Worm (Caenorhabditis elegans) whole organism, young adult: ENCODE measurements around the gene set-24.
A peak's percentile ranks its signal among the peaks of the same experiment; 100 is the strongest.

ENCODE experiments used
- C06A6.2 ChIP-seq: fragments of 200-800 bp; sonication (Bioruptor generic); conservative IDR thresholded peaks from 2 replicates; pipeline ENCODE4 v1.3.6; 2022; ENCODE audit warnings: missing genetic modification characterization, missing compliant biosample characterization
- D2030.7 ChIP-seq: fragments of 200-800 bp; sonication (Bioruptor generic); IDR thresholded peaks from 2 replicates; pipeline ENCODE4 v1.3.6; 2022; ENCODE audit warnings: missing genetic modification reagents, missing genetic modification characterization, missing compliant biosample characterization
- F22D6.2 ChIP-seq: sonication (generic microtip); optimal IDR thresholded peaks from 2 replicates; lab custom pipeline; 2016; ENCODE audit warnings: mild to moderate bottlenecking, missing genetic modification characterization, missing compliant biosample characterization
- F33H1.4 ChIP-seq: fragments of 200-800 bp; sonication (Bioruptor generic); IDR thresholded peaks from 2 replicates; pipeline ENCODE4 v1.3.6; 2022; ENCODE audit warnings: missing genetic modification reagents, missing genetic modification characterization, missing compliant biosample characterization
- F37B4.10 ChIP-seq: fragments of 200-800 bp; sonication (Bioruptor generic); IDR thresholded peaks from 2 replicates; pipeline ENCODE4 v1.3.6; 2022; ENCODE audit warnings: missing genetic modification characterization, missing compliant biosample characterization
- F49E8.2 ChIP-seq: sonication (generic microtip); optimal IDR thresholded peaks from 3 replicates; lab custom pipeline; 2017; ENCODE audit warnings: missing genetic modification characterization, mild to moderate bottlenecking, missing compliant biosample characterization, antibody characterized with exemption, moderate library complexity; ENCODE audit not compliant: insufficient read depth
- K12H6.12 ChIP-seq: fragments of 200-800 bp; sonication (Bioruptor generic); optimal IDR thresholded peaks from 2 replicates; lab custom pipeline; 2018; ENCODE audit warnings: mild to moderate bottlenecking, missing genetic modification characterization, missing compliant biosample characterization
- Y56A3A.18 ChIP-seq: fragments of 200-800 bp; sonication (Bioruptor generic); IDR thresholded peaks from 2 replicates; pipeline ENCODE4 v1.3.6; 2022; ENCODE audit warnings: missing genetic modification reagents, missing genetic modification characterization, missing compliant biosample characterization
- Y67H2A.10 ChIP-seq: fragments of 200-800 bp; sonication (Bioruptor generic); conservative IDR thresholded peaks from 2 replicates; pipeline ENCODE4 v1.3.6; 2022; ENCODE audit warnings: missing genetic modification reagents, missing genetic modification characterization, missing compliant biosample characterization
- Y79H2A.3 ChIP-seq: fragments of 200-800 bp; sonication (Bioruptor generic); conservative IDR thresholded peaks from 2 replicates; pipeline ENCODE4 v1.3.6; 2022; ENCODE audit warnings: missing genetic modification reagents, missing genetic modification characterization, missing compliant biosample characterization
- Y95B8A.8 ChIP-seq: fragments of 200-800 bp; sonication (Bioruptor generic); IDR thresholded peaks from 2 replicates; pipeline ENCODE4 v1.3.6; 2022; ENCODE audit warnings: missing genetic modification reagents, missing genetic modification characterization, missing compliant biosample characterization
- akir-1 ChIP-seq: fragments of 200-800 bp; sonication (Bioruptor generic); optimal IDR thresholded peaks from 2 replicates; lab custom pipeline; 2018; ENCODE audit warnings: mild to moderate bottlenecking, missing genetic modification characterization, moderate library complexity, missing compliant biosample characterization
- ama-1 ChIP-seq, 3 experiments: fragments of 150-350 bp in 1 of 3; sonication (generic microtip) in 2 of 3; optimal IDR thresholded peaks; 2 replicates each; lab custom pipeline; 2014 to 2018; ENCODE audit warnings: missing biosample characterization in 2 of 3, missing genetic modification characterization in 2 of 3, missing genetic modification reagents in 2 of 3
- athp-1 ChIP-seq: sonication (generic microtip); optimal IDR thresholded peaks from 2 replicates; lab custom pipeline; 2017; ENCODE audit warnings: mild to moderate bottlenecking, missing genetic modification characterization, missing compliant biosample characterization
- attf-5 ChIP-seq: fragments of 200-800 bp; sonication (Bioruptor generic); optimal IDR thresholded peaks from 2 replicates; lab custom pipeline; 2018; ENCODE audit warnings: mild to moderate bottlenecking, missing genetic modification characterization, missing compliant biosample characterization
- ceh-100 ChIP-seq: fragments of 200-800 bp; sonication (Bioruptor generic); IDR thresholded peaks from 2 replicates; pipeline ENCODE4 v1.3.6; 2022; ENCODE audit warnings: missing genetic modification reagents, missing genetic modification characterization, missing compliant biosample characterization
- ceh-79 ChIP-seq: sonication (generic microtip); optimal IDR thresholded peaks from 2 replicates; lab custom pipeline; 2017; ENCODE audit warnings: mild to moderate bottlenecking, missing genetic modification characterization, missing compliant biosample characterization
- dpl-1 ChIP-seq: fragments of 150-350 bp; optimal IDR thresholded peaks from 2 replicates; lab custom pipeline; 2014; ENCODE audit warnings: missing biosample characterization, missing genetic modification reagents, missing genetic modification characterization
- efl-1 ChIP-seq: fragments of 150-350 bp; optimal IDR thresholded peaks from 2 replicates; lab custom pipeline; 2014; ENCODE audit warnings: missing biosample characterization, missing genetic modification reagents, missing genetic modification characterization
- egl-18 ChIP-seq: fragments of 200-800 bp; sonication (Bioruptor generic); IDR thresholded peaks from 2 replicates; pipeline ENCODE4 v1.3.6; 2022; ENCODE audit warnings: missing genetic modification reagents, missing genetic modification characterization, missing compliant biosample characterization
- him-1 ChIP-seq: sonication (generic microtip); optimal IDR thresholded peaks from 2 replicates; lab custom pipeline; 2016; ENCODE audit warnings: missing genotype, missing genetic modification reagents, missing genetic modification characterization, missing compliant biosample characterization
- lin-26 ChIP-seq: fragments of 200-800 bp; sonication (Bioruptor generic); IDR thresholded peaks from 2 replicates; pipeline ENCODE4 v1.3.6; 2022; ENCODE audit warnings: missing genetic modification reagents, missing genetic modification characterization, missing compliant biosample characterization
- lin-40 ChIP-seq: sonication (generic microtip); optimal IDR thresholded peaks from 2 replicates; lab custom pipeline; 2016; ENCODE audit warnings: missing genetic modification characterization, mild to moderate bottlenecking, missing compliant biosample characterization, missing genotype, missing genetic modification reagents
- lir-1 ChIP-seq: fragments of 200-800 bp; sonication (Bioruptor generic); conservative IDR thresholded peaks from 2 replicates; pipeline ENCODE4 v1.3.6; 2022; ENCODE audit warnings: missing genetic modification reagents, missing genetic modification characterization, missing compliant biosample characterization
- lsl-1 ChIP-seq: fragments of 200-800 bp; sonication (Bioruptor generic); optimal IDR thresholded peaks from 2 replicates; lab custom pipeline; 2018; ENCODE audit warnings: mild to moderate bottlenecking, missing genetic modification characterization, moderate library complexity, missing compliant biosample characterization
- madf-10 ChIP-seq: sonication (generic microtip); optimal IDR thresholded peaks from 2 replicates; lab custom pipeline; 2016; ENCODE audit warnings: mild to moderate bottlenecking, missing genetic modification characterization, missing compliant biosample characterization
- madf-8 ChIP-seq: fragments of 200-800 bp; sonication (Bioruptor generic); conservative IDR thresholded peaks from 2 replicates; pipeline ENCODE4 v1.3.6; 2022; ENCODE audit warnings: missing genetic modification reagents, missing genetic modification characterization, missing compliant biosample characterization
- nfyb-1 ChIP-seq: fragments of 200-800 bp; sonication (Bioruptor generic); IDR thresholded peaks from 2 replicates; pipeline ENCODE4 v1.3.6; 2022; ENCODE audit warnings: missing genetic modification reagents, missing genetic modification characterization, missing compliant biosample characterization
- nhr-80 ChIP-seq: sonication (generic microtip); optimal IDR thresholded peaks from 2 replicates; lab custom pipeline; 2016; ENCODE audit warnings: missing genetic modification characterization, missing compliant biosample characterization
- pha-4 ChIP-seq: fragments of 150-350 bp; sonication (generic microtip); optimal IDR thresholded peaks from 2 replicates; lab custom pipeline; 2014; ENCODE audit warnings: missing biosample characterization, missing genetic modification reagents, missing genetic modification characterization
- rpc-1 ChIP-seq, 2 experiments: fragments of 150-350 bp in 1 of 2; sonication (generic microtip) in 1 of 2; optimal IDR thresholded peaks; 2 replicates each; lab custom pipeline; 2014 to 2018; ENCODE audit warnings: missing biosample characterization in 1 of 2, missing genetic modification characterization in 1 of 2, missing genetic modification reagents in 1 of 2, missing genotype in 1 of 2
- sdz-38 ChIP-seq: sonication (generic microtip); optimal IDR thresholded peaks from 2 replicates; lab custom pipeline; 2016; ENCODE audit warnings: missing genotype, missing genetic modification characterization, missing compliant biosample characterization
- sea-2 ChIP-seq: fragments of 200-800 bp; sonication (Bioruptor generic); IDR thresholded peaks from 2 replicates; pipeline ENCODE4 v1.3.6; 2022; ENCODE audit warnings: missing genetic modification characterization, missing compliant biosample characterization
- snpc-1.3 ChIP-seq: sonication (generic microtip); optimal IDR thresholded peaks from 2 replicates; lab custom pipeline; 2017; ENCODE audit warnings: missing genetic modification characterization, mild to moderate bottlenecking, missing compliant biosample characterization, antibody characterized with exemption, moderate library complexity, missing genotype, missing genetic modification reagents; ENCODE audit not compliant: insufficient read depth
- snpc-3.4 ChIP-seq: sonication (generic microtip); optimal IDR thresholded peaks from 2 replicates; lab custom pipeline; 2017; ENCODE audit warnings: missing genetic modification characterization, mild to moderate bottlenecking, missing compliant biosample characterization, antibody characterized with exemption, moderate library complexity, missing genotype, missing genetic modification reagents
- somi-1 ChIP-seq: fragments of 200-800 bp; sonication (Bioruptor generic); optimal IDR thresholded peaks from 2 replicates; lab custom pipeline; 2018; ENCODE audit warnings: mild to moderate bottlenecking, missing genetic modification characterization, missing compliant biosample characterization
- unc-130 ChIP-seq: sonication (generic microtip); optimal IDR thresholded peaks from 2 replicates; lab custom pipeline; 2016; ENCODE audit warnings: missing genetic modification reagents, missing genetic modification characterization, missing compliant biosample characterization
- xnd-1 ChIP-seq: sonication (generic microtip); optimal IDR thresholded peaks from 2 replicates; lab custom pipeline; 2016; ENCODE audit warnings: missing genotype, missing genetic modification reagents, missing genetic modification characterization, missing compliant biosample characterization
- ztf-25 ChIP-seq: fragments of 200-800 bp; sonication (Bioruptor generic); IDR thresholded peaks from 2 replicates; pipeline ENCODE4 v1.3.6; 2022; ENCODE audit warnings: missing genetic modification reagents, missing genetic modification characterization, missing compliant biosample characterization
- ztf-6 ChIP-seq: fragments of 200-800 bp; sonication (Bioruptor generic); IDR thresholded peaks from 2 replicates; pipeline ENCODE4 v1.3.6; 2022; ENCODE audit warnings: missing genetic modification reagents, missing genetic modification characterization, missing compliant biosample characterization

The set-24 gene

DNA sequence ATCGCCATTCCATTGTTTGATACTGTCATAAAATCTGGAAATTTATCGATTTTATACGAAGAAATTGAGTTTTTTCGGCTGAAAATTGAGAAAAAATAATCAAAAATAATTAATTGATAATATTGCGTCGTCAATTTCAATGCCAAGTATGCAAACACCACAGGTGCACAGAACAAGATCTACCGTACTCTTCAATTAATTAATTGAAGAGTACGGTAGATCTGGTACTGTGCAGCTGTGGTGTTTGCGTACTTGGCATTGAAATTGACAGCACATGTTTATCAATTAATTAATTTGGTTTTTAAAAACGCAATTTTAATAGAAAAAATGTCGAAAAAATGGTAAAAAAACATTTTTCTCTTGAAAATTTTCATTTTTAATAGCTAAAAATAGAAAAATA is 41.9 kb downstream of the set-24 start, which contains the start of gene cnt-1:
cnt-1 (minus strand) TSS at position 36 of the 400 bp plus-strand sequence.
- TF ChIP-seq sea-2 (GFP tag; lab: Robert Waterston, UW) (no peak), F22D6.2 (no peak), ztf-6 (GFP tag; lab: Robert Waterston, UW) (no peak), ceh-79 (no peak), Y67H2A.10 (GFP tag; lab: Robert Waterston, UW) (no peak), efl-1 (GFP tag; lab: Kevin White, UChicago) (peak; percentile 1), Y95B8A.8 (GFP tag; lab: Robert Waterston, UW) (no peak), dpl-1 (GFP tag; lab: Kevin White, UChicago) (peak; percentile 15), nfyb-1 (GFP tag; lab: Robert Waterston, UW) (no peak), D2030.7 (GFP tag; lab: Robert Waterston, UW) (peak; percentile 47; the same call in 1 of the 2 replicates), F37B4.10 (GFP tag; lab: Robert Waterston, UW) (no peak), ztf-25 (no peak), him-1 (tag; lab: Kevin White, UChicago) (peak; percentile 22), snpc-3.4 (peak; percentile 20), lsl-1 (GFP tag; lab: Kevin White, UChicago) (peak; percentile 89), F49E8.2 (tag; lab: Kevin White, UChicago) (peak; percentile 41), xnd-1 (peak; percentile 20), egl-18 (no peak), C06A6.2 (no peak), pha-4 (no peak), F33H1.4 (GFP tag; lab: Robert Waterston, UW) (peak; percentile 56), snpc-1.3 (tag; lab: Kevin White, UChicago) (peak; percentile 55), lin-26 (GFP tag; lab: Robert Waterston, UW) (no peak), athp-1 (tag; lab: Kevin White, UChicago) (peak; percentile 47), madf-8 (peak; percentile 70), lin-40 (tag; lab: Kevin White, UChicago) (no peak)

DNA sequence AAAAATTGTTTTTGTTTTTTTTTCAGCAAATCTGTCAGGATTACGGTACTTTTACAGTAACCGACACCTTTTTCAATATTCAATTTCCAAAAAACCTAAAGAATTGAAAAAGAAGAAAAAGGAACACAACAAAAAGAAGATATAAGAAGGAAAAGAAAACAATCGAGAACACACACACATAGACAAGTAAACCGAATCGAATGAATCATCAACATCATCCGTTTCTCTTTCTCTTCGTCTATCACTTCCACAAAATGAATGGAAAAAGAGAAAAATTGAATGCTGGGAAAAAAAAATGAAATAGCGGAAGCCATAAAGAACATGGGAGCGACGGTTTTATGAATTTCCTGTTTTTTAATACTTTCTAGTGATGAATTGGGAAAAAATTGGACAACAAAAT is 49.3 kb downstream of the set-24 start:
- TF ChIP-seq ama-1 (optimal IDR thresholded peaks at IDR 0.05; lab: Kevin White, UChicago) = no peak
- no peak for TF ChIP-seq ama-1 (GFP tag; optimal IDR thresholded peaks at IDR 0.05; lab: Kevin White, UChicago)
- no peak for TF ChIP-seq Y79H2A.3 (GFP tag; lab: Robert Waterston, UW)
- no peak for TF ChIP-seq somi-1 (GFP tag; lab: Kevin White, UChicago)
- TF ChIP-seq akir-1 = no peak
- TF ChIP-seq lir-1 (GFP tag; lab: Robert Waterston, UW) = no peak
- no peak for TF ChIP-seq attf-5
- no peak for TF ChIP-seq unc-130
- no peak for TF ChIP-seq K12H6.12 (tag; lab: Kevin White, UChicago)
- no peak for TF ChIP-seq lin-40 (tag; lab: Kevin White, UChicago)
- TF ChIP-seq ceh-100 (GFP tag; lab: Robert Waterston, UW) = no peak
- TF ChIP-seq sdz-38 (tag; lab: Kevin White, UChicago) = no peak
- no peak for TF ChIP-seq Y56A3A.18 (GFP tag; lab: Robert Waterston, UW)
- TF ChIP-seq, all 124 proteins: peak for 0

DNA sequence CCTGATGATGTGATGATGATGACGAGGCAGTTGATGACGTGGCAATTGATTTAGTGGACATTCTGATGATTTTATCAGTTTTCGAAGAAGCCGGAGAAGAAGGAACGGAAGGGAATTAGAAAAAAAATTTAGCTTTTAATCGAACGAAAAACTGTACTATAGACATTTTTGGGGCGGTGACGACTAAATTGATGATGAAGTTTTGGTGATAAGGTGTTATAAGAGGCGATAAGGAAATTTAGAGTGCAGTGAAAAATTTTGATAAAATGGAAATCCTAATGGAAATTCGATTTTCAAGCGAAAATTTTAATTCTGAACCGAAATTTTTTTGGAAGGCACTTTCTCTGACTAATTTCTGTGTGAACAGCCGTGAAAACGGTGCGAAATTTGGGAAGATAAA is 50.8 kb downstream of the set-24 start:
- TF ChIP-seq madf-10 (tag; lab: Kevin White, UChicago) = no peak
- TF ChIP-seq rpc-1 (optimal IDR thresholded peaks at IDR 0.05; lab: Kevin White, UChicago) = no peak
- no peak for TF ChIP-seq rpc-1 (tag; optimal IDR thresholded peaks at IDR 0.05; lab: Kevin White, UChicago)
- TF ChIP-seq nhr-80 = peak; percentile 47
- TF ChIP-seq, all 124 proteins: peak for 1
